Fruit fly (Drosophila melanogaster) whole organism, embryonic: ENCODE data around the gene CG3123.

Experiments used
- CG10431 ChIP-seq: fragments of 200-800 bp; sonication (Bioruptor generic); optimal IDR thresholded peaks from 3 replicates; lab custom pipeline; 2018; ENCODE audit warnings: missing biosample characterization, mild to moderate bottlenecking, missing genetic modification characterization
- CG10543 ChIP-seq: fragments of 200-800 bp; sonication (Bioruptor generic); optimal IDR thresholded peaks from 3 replicates; lab custom pipeline; 2017; ENCODE audit warnings: missing biosample characterization, mild to moderate bottlenecking, missing genetic modification characterization, moderate library complexity
- CG10654 ChIP-seq: fragments of 200-800 bp; sonication (Bioruptor generic); optimal IDR thresholded peaks from 2 replicates; lab custom pipeline; 2016; ENCODE audit warnings: missing biosample characterization, missing genetic modification characterization
- CG11695 ChIP-seq: fragments of 200-800 bp; sonication (Bioruptor generic); IDR thresholded peaks from 3 replicates; pipeline ENCODE4 v1.3.6; 2022; ENCODE audit warnings: missing biosample characterization, missing genetic modification characterization
- CG11723 ChIP-seq: fragments of 200-800 bp; sonication (Bioruptor generic); optimal IDR thresholded peaks from 2 replicates; lab custom pipeline; 2017; ENCODE audit warnings: missing biosample characterization, mild to moderate bottlenecking, missing genetic modification characterization
- CG12104 ChIP-seq: fragments of 200-800 bp; sonication (Bioruptor generic); optimal IDR thresholded peaks from 3 replicates; lab custom pipeline; 2016; ENCODE audit warnings: missing biosample characterization, missing genetic modification characterization
- CG12769 ChIP-seq: fragments of 200-800 bp; sonication (Bioruptor generic); optimal IDR thresholded peaks from 2 replicates; lab custom pipeline; 2019; ENCODE audit warnings: missing biosample characterization, mild to moderate bottlenecking, missing genetic modification characterization, moderate library complexity
- CG12942 ChIP-seq: fragments of 200-800 bp; sonication (Bioruptor generic); optimal IDR thresholded peaks from 3 replicates; lab custom pipeline; 2016; ENCODE audit warnings: missing biosample characterization, missing genetic modification characterization
- CG15269 ChIP-seq: fragments of 200-800 bp; sonication (Bioruptor generic); optimal IDR thresholded peaks from 2 replicates; lab custom pipeline; 2018; ENCODE audit warnings: missing biosample characterization, mild to moderate bottlenecking, missing genetic modification characterization, moderate library complexity
- CG15514 ChIP-seq: fragments of 200-800 bp; sonication (Bioruptor generic); optimal IDR thresholded peaks from 3 replicates; lab custom pipeline; 2017; ENCODE audit warnings: missing biosample characterization, missing genetic modification characterization, mild to moderate bottlenecking, moderate library complexity, missing genetic modification reagents
- CG1603 ChIP-seq: fragments of 200-800 bp; sonication (Bioruptor generic); optimal IDR thresholded peaks from 2 replicates; lab custom pipeline; 2019; ENCODE audit warnings: missing biosample characterization, mild to moderate bottlenecking, missing genetic modification characterization, moderate library complexity
- CG1647 ChIP-seq: fragments of 200-800 bp; sonication (Bioruptor generic); optimal IDR thresholded peaks from 3 replicates; lab custom pipeline; 2016; ENCODE audit warnings: missing biosample characterization, missing genetic modification characterization
- CG17385 ChIP-seq: fragments of 200-800 bp; sonication (Bioruptor generic); optimal IDR thresholded peaks from 3 replicates; lab custom pipeline; 2018; ENCODE audit warnings: missing biosample characterization, mild to moderate bottlenecking, missing genetic modification characterization
- CG18476 ChIP-seq: fragments of 200-800 bp; sonication (Bioruptor generic); optimal IDR thresholded peaks from 2 replicates; lab custom pipeline; 2016; ENCODE audit warnings: missing biosample characterization, mild to moderate bottlenecking, missing genetic modification characterization
- CG18599 ChIP-seq: fragments of 200-800 bp; sonication (Bioruptor generic); optimal IDR thresholded peaks from 3 replicates; lab custom pipeline; 2017; ENCODE audit warnings: missing biosample characterization, missing genetic modification characterization, mild to moderate bottlenecking, moderate library complexity, missing genetic modification reagents
- CG6854 ChIP-seq: fragments of 200-800 bp; sonication (Bioruptor generic); optimal IDR thresholded peaks from 3 replicates; lab custom pipeline; 2017; ENCODE audit warnings: missing biosample characterization, mild to moderate bottlenecking, missing genetic modification characterization
- CG7271 ChIP-seq: fragments of 200-800 bp; sonication (Bioruptor generic); optimal IDR thresholded peaks from 2 replicates; lab custom pipeline; 2018; ENCODE audit warnings: missing biosample characterization, mild to moderate bottlenecking, missing genetic modification characterization, moderate library complexity
- CG8281 ChIP-seq: fragments of 200-800 bp; sonication (Bioruptor generic); optimal IDR thresholded peaks from 2 replicates; lab custom pipeline; 2018; ENCODE audit warnings: missing biosample characterization, mild to moderate bottlenecking, missing genetic modification characterization, moderate library complexity
- D ChIP-seq, 2 experiments: fragments of 200-800 bp in 1 of 2; fragments of >200 bp in 1 of 2; sonication (Bioruptor generic) in 1 of 2; optimal IDR thresholded peaks; 2 replicates in 1 of 2; 3 replicates in 1 of 2; lab custom pipeline; 2017; ENCODE audit warnings: mild to moderate bottlenecking in 1 of 2, missing biosample characterization in 1 of 2, missing genetic modification characterization in 1 of 2, missing genetic modification reagents in 1 of 2
- Dip3 ChIP-seq: fragments of 200-800 bp; sonication (Bioruptor generic); optimal IDR thresholded peaks from 3 replicates; lab custom pipeline; 2016; ENCODE audit warnings: missing biosample characterization, missing genetic modification characterization
- Dll ChIP-seq: fragments of 200-800 bp; sonication (Bioruptor generic); IDR thresholded peaks from 4 replicates; pipeline ENCODE4 v1.3.6; 2022; ENCODE audit warnings: missing biosample characterization, missing genetic modification characterization; ENCODE audit not compliant: partially characterized antibody
- Fer2 ChIP-seq: fragments of 200-800 bp; sonication (Bioruptor generic); optimal IDR thresholded peaks from 2 replicates; lab custom pipeline; 2018; ENCODE audit warnings: missing biosample characterization, mild to moderate bottlenecking, missing genetic modification characterization, moderate library complexity
- Fer3 ChIP-seq: fragments of 200-800 bp; sonication (Bioruptor generic); optimal IDR thresholded peaks from 2 replicates; lab custom pipeline; 2018; ENCODE audit warnings: missing biosample characterization, mild to moderate bottlenecking, missing genetic modification characterization, moderate library complexity
- HLHmδ ChIP-seq: fragments of 200-800 bp; sonication (Bioruptor generic); optimal IDR thresholded peaks from 2 replicates; lab custom pipeline; 2018; ENCODE audit warnings: missing biosample characterization, mild to moderate bottlenecking, missing genetic modification characterization, moderate library complexity
- Hr51 ChIP-seq, 2 experiments: fragments of 200-800 bp; sonication (Bioruptor generic); optimal IDR thresholded peaks; 2 replicates in 1 of 2; 3 replicates in 1 of 2; lab custom pipeline; 2016 to 2018; ENCODE audit warnings: missing biosample characterization in 2 of 2, missing genetic modification characterization in 2 of 2, mild to moderate bottlenecking in 1 of 2, moderate library complexity in 1 of 2
- MTF-1 ChIP-seq: fragments of 200-800 bp; sonication (Bioruptor generic); optimal IDR thresholded peaks from 2 replicates; lab custom pipeline; 2018; ENCODE audit warnings: missing biosample characterization, mild to moderate bottlenecking, missing genetic modification characterization, borderline replicate concordance
- NfI ChIP-seq: fragments of 200-800 bp; sonication (Bioruptor generic); optimal IDR thresholded peaks from 3 replicates; lab custom pipeline; 2018; ENCODE audit warnings: missing biosample characterization, mild to moderate bottlenecking, missing genetic modification characterization, moderate library complexity
- Ptx1 ChIP-seq: fragments of 200-800 bp; sonication (Bioruptor generic); IDR thresholded peaks from 2 replicates; pipeline ENCODE4 v1.3.6; 2022; ENCODE audit warnings: missing biosample characterization, missing genetic modification characterization
- Rfx ChIP-seq: fragments of 200-800 bp; sonication (Bioruptor generic); IDR thresholded peaks from 2 replicates; pipeline ENCODE4 v1.3.6; 2022; ENCODE audit warnings: missing biosample characterization, missing genetic modification characterization
- Trl ChIP-seq, 3 experiments: fragments of >200 bp in 2 of 3; fragments of 200-800 bp in 1 of 3; sonication (Bioruptor generic) in 1 of 3; optimal IDR thresholded peaks; 2 replicates in 1 of 3; 3 replicates in 2 of 3; lab custom pipeline; 2016 to 2017; ENCODE audit warnings: missing biosample characterization in 1 of 3, missing genetic modification characterization in 1 of 3
- ase ChIP-seq: fragments of 200-800 bp; sonication (Bioruptor generic); IDR thresholded peaks from 3 replicates; pipeline ENCODE4 v1.3.6; 2022; ENCODE audit warnings: missing biosample characterization, missing genetic modification characterization
- cas ChIP-seq: fragments of 200-800 bp; sonication (Bioruptor generic); IDR thresholded peaks from 2 replicates; pipeline ENCODE4 v1.3.6; 2022; ENCODE audit warnings: missing biosample characterization, missing genetic modification characterization
- crol ChIP-seq: fragments of 200-800 bp; sonication (Bioruptor generic); IDR thresholded peaks from 2 replicates; pipeline ENCODE4 v1.3.6; 2022; ENCODE audit warnings: missing biosample characterization, missing genetic modification characterization
- ems ChIP-seq: fragments of 200-800 bp; sonication (Bioruptor generic); optimal IDR thresholded peaks from 3 replicates; lab custom pipeline; 2016; ENCODE audit warnings: missing biosample characterization, missing genetic modification characterization
- exex ChIP-seq: fragments of 200-800 bp; sonication (Bioruptor generic); optimal IDR thresholded peaks from 4 replicates; lab custom pipeline; 2018; ENCODE audit warnings: missing biosample characterization, mild to moderate bottlenecking, missing genetic modification characterization, moderate library complexity
- fd96Cb ChIP-seq: fragments of 200-800 bp; sonication (Bioruptor generic); optimal IDR thresholded peaks from 2 replicates; lab custom pipeline; 2018; ENCODE audit warnings: missing biosample characterization, mild to moderate bottlenecking, missing genetic modification characterization, moderate library complexity
- gfzf ChIP-seq: fragments of 200-800 bp; sonication (Bioruptor generic); optimal IDR thresholded peaks from 2 replicates; lab custom pipeline; 2016; ENCODE audit warnings: missing biosample characterization, mild to moderate bottlenecking, missing genetic modification characterization, moderate library complexity
- gro ChIP-seq: fragments of 200-800 bp; sonication (Bioruptor generic); optimal IDR thresholded peaks from 2 replicates; lab custom pipeline; 2016; ENCODE audit warnings: missing biosample characterization, missing genetic modification characterization
- ind ChIP-seq: fragments of 200-800 bp; sonication (Bioruptor generic); optimal IDR thresholded peaks from 3 replicates; lab custom pipeline; 2016; ENCODE audit warnings: missing biosample characterization, missing genetic modification characterization
- jigr1 ChIP-seq: fragments of 200-800 bp; sonication (Bioruptor generic); IDR thresholded peaks from 3 replicates; pipeline ENCODE4 v1.3.6; 2022; ENCODE audit warnings: missing biosample characterization, missing genetic modification characterization
- ken ChIP-seq: fragments of 200-800 bp; sonication (Bioruptor generic); IDR thresholded peaks from 3 replicates; pipeline ENCODE4 v1.3.6; 2022; ENCODE audit warnings: missing biosample characterization, missing genetic modification characterization
- lov ChIP-seq, 2 experiments: fragments of 200-800 bp in 1 of 2; fragments of >200 bp in 1 of 2; sonication (Bioruptor generic) in 1 of 2; IDR thresholded peaks in 1 of 2; optimal IDR thresholded peaks in 1 of 2; 2 replicates in 1 of 2; 3 replicates in 1 of 2; pipeline versions ENCODE4 v1.3.6 to Lab custom; 2017 to 2022; ENCODE audit warnings: missing biosample characterization in 1 of 2, missing genetic modification characterization in 1 of 2
- mam ChIP-seq: fragments of 200-800 bp; sonication (Bioruptor generic); optimal IDR thresholded peaks from 3 replicates; lab custom pipeline; 2016; ENCODE audit warnings: missing biosample characterization, missing genetic modification characterization
- sens ChIP-seq: fragments of 200-800 bp; sonication (Bioruptor generic); peaks from one replicate; lab custom pipeline; 2016; ENCODE audit warnings: missing biosample characterization, missing genetic modification characterization
- ssp ChIP-seq: fragments of 200-800 bp; sonication (Bioruptor generic); IDR thresholded peaks from 2 replicates; pipeline ENCODE4 v1.3.6; 2022; ENCODE audit warnings: missing biosample characterization, missing genetic modification characterization

Gene CG3123

dm6 chr2L:2856960-2857584 lies 31.8 kb upstream of the CG3123 start, which contains the start of gene CG2991 (continued):
- TF ChIP-seq CG1603 (peak; percentile 74), cas (GFP tag; lab: Robert Waterston, UW) (no peak), Dll (peak; percentile 83), CG10654 (GFP tag; lab: Kevin White, UChicago) (no peak), MTF-1 (no peak), Ptx1 (GFP tag; lab: Robert Waterston, UW) (no peak), exex (tag; lab: Kevin White, UChicago) (peak; percentile 13), CG10431 (peak; percentile 36), ind (GFP tag; lab: Kevin White, UChicago) (no peak), ssp (GFP tag; lab: Robert Waterston, UW) (peak; percentile 65), Dip3 (GFP tag; lab: Kevin White, UChicago) (no peak), CG15269 (tag; lab: Kevin White, UChicago) (peak; percentile 11), CG11695 (GFP tag; lab: Robert Waterston, UW) (no peak), CG12104 (GFP tag; lab: Kevin White, UChicago) (peak; percentile 16)

- peak; percentile 97 for TF ChIP-seq Rfx (GFP tag; lab: Robert Waterston, UW)
- peak; percentile 72 for TF ChIP-seq CG6854 (GFP tag; lab: Kevin White, UChicago)
- no peak for TF ChIP-seq lov (optimal IDR thresholded peaks at IDR 0.05; lab: Kevin White, UChicago)
- peak; percentile 94 for TF ChIP-seq lov (GFP tag; IDR thresholded peaks at IDR 0.05; lab: Robert Waterston, UW)
- TF ChIP-seq NfI (GFP tag; lab: Kevin White, UChicago), result peak; percentile 93
- TF ChIP-seq HLHmδ, result peak; percentile 97
- peak; percentile 95 for TF ChIP-seq ken (GFP tag; lab: Robert Waterston, UW)
- peak; percentile 57 for TF ChIP-seq CG8281 (tag; lab: Kevin White, UChicago)
- peak; percentile 74 for TF ChIP-seq Fer2 (tag; lab: Kevin White, UChicago)
- peak; percentile 92 for TF ChIP-seq ase (GFP tag; lab: Robert Waterston, UW)
- TF ChIP-seq gro, result peak; percentile 53
- no peak for TF ChIP-seq Trl (optimal IDR thresholded peaks at IDR 0.05; lab: Kevin White, UChicago)
- TF ChIP-seq Trl (GFP tag; optimal IDR thresholded peaks at IDR 0.05; lab: Kevin White, UChicago), result peak; percentile 93
- peak; percentile 47 for TF ChIP-seq CG7271 (tag; lab: Kevin White, UChicago)
- peak; percentile 88 for TF ChIP-seq CG15514
- TF ChIP-seq Fer3, result peak; percentile 82
- peak; percentile 95 for TF ChIP-seq CG10543 (GFP tag; lab: Kevin White, UChicago)
- peak; percentile 68 for TF ChIP-seq CG18476 (GFP tag; lab: Kevin White, UChicago)
- TF ChIP-seq mam, result peak; percentile 86
- peak; percentile 82 for TF ChIP-seq CG1647 (GFP tag; lab: Kevin White, UChicago)
- peak; percentile 96 for TF ChIP-seq sens (GFP tag; lab: Kevin White, UChicago)
- TF ChIP-seq ind (GFP tag; lab: Kevin White, UChicago), result peak; percentile 82
- peak; percentile 48 for TF ChIP-seq crol (GFP tag; lab: Robert Waterston, UW)
- TF ChIP-seq jigr1 (GFP tag; lab: Robert Waterston, UW), result no peak
- peak; percentile 53 to 83 for TF ChIP-seq Hr51 (GFP tag; optimal IDR thresholded peaks at IDR 0.05; lab: Kevin White, UChicago)
- no peak for TF ChIP-seq D (optimal IDR thresholded peaks at IDR 0.05; lab: Kevin White, UChicago)
- TF ChIP-seq D (GFP tag; optimal IDR thresholded peaks at IDR 0.05; lab: Kevin White, UChicago), result peak; percentile 77
- TF ChIP-seq CG12769 (tag; lab: Kevin White, UChicago), result peak; percentile 38
- TF ChIP-seq ems (GFP tag; lab: Kevin White, UChicago), result peak; percentile 71
- TF ChIP-seq CG17385 (GFP tag; lab: Kevin White, UChicago), result peak; percentile 87
- peak; percentile 60 for TF ChIP-seq fd96Cb (tag; lab: Kevin White, UChicago)
- peak; percentile 76 for TF ChIP-seq CG12942 (GFP tag; lab: Kevin White, UChicago)
- TF ChIP-seq CG18599 (GFP tag; lab: Kevin White, UChicago), result peak; percentile 88
- peak; percentile 88 for TF ChIP-seq CG11723 (GFP tag; lab: Kevin White, UChicago)
- peak; percentile 77 for TF ChIP-seq gfzf (GFP tag; lab: Kevin White, UChicago)
Measured at dm6 chr2L:2855773-2856615, 30.7 kb upstream of the CG3123 start, which contains the start of the genes CG3104 and RpS21. CG3104 (minus strand) TSS chr2L:2855778. RpS21 (plus strand) TSS chr2L:2856070.
